Worm (Caenorhabditis elegans): ENCODE measurements around the gene C17H11.6.

The C17H11.6 gene

ce11 chrX:8210999-8211398 is 7.4 kb upstream of the C17H11.6 start, which contains the start of gene cdd-1:
TSS of gene cdd-1 (minus strand) at chrX:8211149.
- TF ChIP-seq F13C5.2 (tag; optimal IDR thresholded peaks at IDR 0.05), result no peak
- no peak for TF ChIP-seq hnd-1 (tag; optimal IDR thresholded peaks at IDR 0.05)
- no peak for TF ChIP-seq tbx-11 (GFP tag; IDR thresholded peaks at IDR 0.05)
- no peak for TF ChIP-seq ceh-36 (tag; optimal IDR thresholded peaks at IDR 0.05)
- TF ChIP-seq scrt-1 (GFP tag; IDR thresholded peaks at IDR 0.05), result no peak
- TF ChIP-seq tra-4 (tag; optimal IDR thresholded peaks at IDR 0.05), result no peak
- no peak for TF ChIP-seq tbx-37 (GFP tag; conservative IDR thresholded peaks at IDR 0.05)
- no peak for TF ChIP-seq B0310.2 (tag; optimal IDR thresholded peaks at IDR 0.05)
- no peak for TF ChIP-seq ets-7 (tag; optimal IDR thresholded peaks at IDR 0.05)
- no peak for TF ChIP-seq hmg-4 (GFP tag; optimal IDR thresholded peaks at IDR 0.05)
- TF ChIP-seq pes-1 (GFP tag; IDR thresholded peaks at IDR 0.05), result no peak
- no peak for TF ChIP-seq ama-1 (optimal IDR thresholded peaks at IDR 0.05)
- TF ChIP-seq flt-1 (GFP tag; IDR thresholded peaks at IDR 0.05), result no peak

ce11 chrX:8205919-8206318 is 2.3 kb upstream of the C17H11.6 start:
- peak; percentile 29 for TF ChIP-seq F13C5.2 (tag; optimal IDR thresholded peaks at IDR 0.05)
- no peak for TF ChIP-seq hmg-4 (GFP tag; optimal IDR thresholded peaks at IDR 0.05)

- TF ChIP-seq tbx-37 (GFP tag; conservative IDR thresholded peaks at IDR 0.05) (no peak), B0310.2 (tag; optimal IDR thresholded peaks at IDR 0.05) (no peak), hnd-1 (tag; optimal IDR thresholded peaks at IDR 0.05) (no peak), pes-1 (GFP tag; IDR thresholded peaks at IDR 0.05) (no peak), ceh-36 (tag; optimal IDR thresholded peaks at IDR 0.05) (no peak), tbx-11 (GFP tag; IDR thresholded peaks at IDR 0.05) (no peak), ets-7 (tag; optimal IDR thresholded peaks at IDR 0.05) (no peak), scrt-1 (GFP tag; IDR thresholded peaks at IDR 0.05) (no peak), hmg-4 (GFP tag; optimal IDR thresholded peaks at IDR 0.05) (no peak), sea-1 (GFP tag; conservative IDR thresholded peaks at IDR 0.05) (no peak), hmbx-1 (tag; optimal IDR thresholded peaks at IDR 0.05) (no peak), tra-4 (tag; optimal IDR thresholded peaks at IDR 0.05) (no peak), F13C5.2 (tag; optimal IDR thresholded peaks at IDR 0.05) (no peak), ama-1 (optimal IDR thresholded peaks at IDR 0.05) (no peak)
Observed at ce11 chrX:8204475-8204874, 891 bp upstream of the C17H11.6 start.

DNA sequence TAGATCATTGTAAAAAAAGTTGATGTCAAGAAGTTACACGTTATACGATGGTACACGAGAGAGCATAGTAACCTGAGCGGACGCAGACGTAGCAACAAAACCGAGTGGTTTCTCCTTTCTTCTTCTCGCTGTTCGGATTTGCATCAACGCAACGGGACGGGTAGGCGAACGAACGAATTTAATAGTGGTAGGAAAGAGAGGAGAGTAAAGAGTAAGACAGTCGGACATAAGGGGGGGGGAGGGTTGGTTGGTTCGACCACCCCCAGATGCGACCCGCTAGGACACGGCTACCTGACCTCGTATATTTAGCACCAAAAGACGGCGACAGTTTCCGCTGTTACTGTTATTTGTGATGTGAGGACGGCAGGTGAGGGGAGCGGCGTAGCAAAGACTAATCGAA is 2.4 kb downstream of the C17H11.6 start:
- TF ChIP-seq ama-1 (optimal IDR thresholded peaks at IDR 0.05) (no peak), B0310.2 (tag; optimal IDR thresholded peaks at IDR 0.05) (no peak), pes-1 (GFP tag; IDR thresholded peaks at IDR 0.05) (no peak), F13C5.2 (tag; optimal IDR thresholded peaks at IDR 0.05) (peak; percentile 26), ets-7 (tag; optimal IDR thresholded peaks at IDR 0.05) (no peak), tra-4 (tag; optimal IDR thresholded peaks at IDR 0.05) (no peak), ceh-13 (GFP tag; optimal IDR thresholded peaks at IDR 0.05) (no peak), tbx-11 (GFP tag; IDR thresholded peaks at IDR 0.05) (no peak), hmbx-1 (tag; optimal IDR thresholded peaks at IDR 0.05) (no peak), aly-1 (tag; optimal IDR thresholded peaks at IDR 0.05) (no peak), ceh-36 (tag; optimal IDR thresholded peaks at IDR 0.05) (no peak), flt-1 (GFP tag; IDR thresholded peaks at IDR 0.05) (0 out of 2 replicates have a peak, but pooled peaks have one; percentile 7), hmg-4 (GFP tag; optimal IDR thresholded peaks at IDR 0.05) (peak; percentile 74), sea-1 (GFP tag; conservative IDR thresholded peaks at IDR 0.05) (no peak)

DNA sequence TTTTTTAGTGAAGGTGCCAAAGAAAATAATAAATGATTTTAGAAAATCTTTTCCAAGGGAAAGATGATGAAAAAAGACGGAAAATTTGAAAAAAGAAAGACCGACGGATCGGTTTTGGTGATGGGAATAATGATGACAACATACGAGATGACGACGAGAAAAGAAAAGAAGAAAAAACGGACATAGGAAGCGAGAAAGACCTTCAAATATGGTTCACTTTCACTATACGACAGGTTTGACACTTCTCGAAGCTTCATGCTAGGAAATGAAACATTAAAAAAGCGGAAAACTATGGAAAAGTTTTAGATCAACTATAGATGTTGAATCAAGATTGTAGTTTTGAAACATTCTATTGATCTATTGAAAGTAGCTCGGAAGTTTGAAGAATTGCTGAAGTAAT is 3.4 kb downstream of the C17H11.6 start:
- TF ChIP-seq ceh-36 (tag; optimal IDR thresholded peaks at IDR 0.05) (no peak), F13C5.2 (tag; optimal IDR thresholded peaks at IDR 0.05) (no peak), tbx-11 (GFP tag; IDR thresholded peaks at IDR 0.05) (no peak), pes-1 (GFP tag; IDR thresholded peaks at IDR 0.05) (no peak)

ce11 chrX:8193213-8193612 is 10.4 kb downstream of the C17H11.6 start:
- TF ChIP-seq ets-7 (tag; optimal IDR thresholded peaks at IDR 0.05), result no peak

ce11 chrX:8185037-8185436 is 18.5 kb downstream of the C17H11.6 start, which contains the start of gene C17H11.5:
TSS of gene C17H11.5 (minus strand) at chrX:8185137.
- TF ChIP-seq hmbx-1 (tag; optimal IDR thresholded peaks at IDR 0.05), result no peak
- no peak for TF ChIP-seq flt-1 (GFP tag; IDR thresholded peaks at IDR 0.05)
- no peak for TF ChIP-seq tra-4 (tag; optimal IDR thresholded peaks at IDR 0.05)
- no peak for TF ChIP-seq scrt-1 (GFP tag; IDR thresholded peaks at IDR 0.05)
- no peak for TF ChIP-seq hmg-4 (GFP tag; optimal IDR thresholded peaks at IDR 0.05)
- TF ChIP-seq ets-7 (tag; optimal IDR thresholded peaks at IDR 0.05), result no peak
- TF ChIP-seq hnd-1 (tag; optimal IDR thresholded peaks at IDR 0.05), result no peak
- no peak for TF ChIP-seq ama-1 (optimal IDR thresholded peaks at IDR 0.05)
- no peak for TF ChIP-seq tbx-37 (GFP tag; conservative IDR thresholded peaks at IDR 0.05)
- TF ChIP-seq aly-1 (tag; optimal IDR thresholded peaks at IDR 0.05), result no peak
- TF ChIP-seq B0310.2 (tag; optimal IDR thresholded peaks at IDR 0.05), result no peak
- TF ChIP-seq pes-1 (GFP tag; IDR thresholded peaks at IDR 0.05), result no peak
- TF ChIP-seq ceh-13 (GFP tag; optimal IDR thresholded peaks at IDR 0.05), result no peak
- TF ChIP-seq tbx-11 (GFP tag; IDR thresholded peaks at IDR 0.05), result no peak
- no peak for TF ChIP-seq F13C5.2 (tag; optimal IDR thresholded peaks at IDR 0.05)
- TF ChIP-seq ceh-36 (tag; optimal IDR thresholded peaks at IDR 0.05), result no peak
- no peak for TF ChIP-seq sea-1 (GFP tag; conservative IDR thresholded peaks at IDR 0.05)

DNA sequence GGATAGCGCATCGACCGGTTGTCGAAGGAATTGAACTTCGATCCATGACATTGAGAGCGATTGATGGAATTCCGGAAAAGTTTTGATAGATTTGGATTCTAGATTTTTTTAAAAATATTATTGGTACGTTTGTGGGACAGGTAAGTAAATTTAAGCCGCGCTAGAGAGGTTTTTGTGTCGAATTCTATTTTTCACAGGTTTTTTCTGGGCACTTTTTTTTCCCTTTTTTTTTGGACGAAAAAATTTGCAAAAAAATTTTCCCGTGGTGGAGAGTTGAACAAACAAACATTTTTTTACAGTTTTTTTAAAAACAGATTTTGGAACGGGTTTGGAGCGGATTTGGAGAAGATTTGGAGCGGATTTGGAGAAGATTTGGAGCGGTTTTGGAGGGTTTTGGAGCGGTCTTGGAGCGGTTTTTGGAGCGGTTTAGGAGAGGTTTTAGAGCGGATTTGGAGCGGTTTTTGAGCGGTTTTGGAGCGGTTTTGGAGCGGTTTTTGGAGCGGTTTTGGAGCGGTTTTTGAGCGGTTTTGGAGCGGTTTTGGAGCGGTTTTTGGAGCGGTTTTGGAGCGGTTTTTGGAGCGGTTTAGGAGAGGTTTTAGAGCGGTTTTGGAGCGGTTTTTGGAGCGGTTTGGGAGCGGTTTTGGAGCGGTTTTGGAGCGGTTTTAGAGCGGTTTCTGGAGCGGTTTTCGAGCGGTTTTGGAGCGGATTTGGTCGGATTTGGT is 21.8 kb downstream of the C17H11.6 start, which contains the start of gene C17H11.4:
C17H11.4 (minus strand) TSS at position 51 of the 722 bp plus-strand sequence.
- TF ChIP-seq tbx-37 (GFP tag; conservative IDR thresholded peaks at IDR 0.05), result peak; percentile 37; the same call in 1 of the 2 replicates
- TF ChIP-seq scrt-1 (GFP tag; IDR thresholded peaks at IDR 0.05), result peak; percentile 62; the same call in 1 of the 2 replicates
- TF ChIP-seq tbx-11 (GFP tag; IDR thresholded peaks at IDR 0.05), result 0 out of 2 replicates have a peak, but pooled peaks have one; percentile 53
- TF ChIP-seq sea-1 (GFP tag; conservative IDR thresholded peaks at IDR 0.05), result peak; percentile 69
- 0 out of 2 replicates have a peak, but pooled peaks have one; percentile 13 for TF ChIP-seq flt-1 (GFP tag; IDR thresholded peaks at IDR 0.05)
